Worm (Caenorhabditis elegans) whole organism, dauer: ENCODE measurements around the gene fip-3.

Experiments used
- unc-62 ChIP-seq: sonication (generic microtip); optimal IDR thresholded peaks from 2 replicates; lab custom pipeline; 2017; ENCODE audit warnings: missing biosample characterization, missing genetic modification reagents, missing genetic modification characterization

The fip-3 gene

DNA sequence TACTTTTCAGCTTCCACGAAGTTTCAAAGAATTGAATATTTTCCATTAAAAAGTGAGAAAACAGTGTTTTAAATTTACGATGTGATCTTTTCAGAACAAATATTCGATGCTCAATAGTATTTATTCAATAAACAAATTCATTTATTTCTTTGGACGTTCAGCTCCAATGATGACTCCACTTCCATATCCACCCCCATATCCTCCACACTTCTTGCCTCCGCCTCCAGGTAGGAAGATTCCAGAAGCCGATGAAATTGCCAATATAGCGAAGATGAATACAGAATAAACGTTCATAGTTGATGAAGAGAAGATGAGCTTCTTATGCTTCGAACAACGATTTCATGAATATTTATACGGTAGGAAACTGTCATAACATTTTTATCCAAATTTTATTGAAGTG is at the start of gene fip-3:
TSS of gene fip-3 (minus strand) at position 294 of the 400 bp plus-strand sequence.
- no peak for TF ChIP-seq unc-62 (GFP tag; lab: Kevin White, UChicago)

- no peak for TF ChIP-seq unc-62 (GFP tag; lab: Kevin White, UChicago)
Observed at ce11 chrIII:8636803-8637202, 47.5 kb upstream of the fip-3 start.

ce11 chrIII:8630833-8631232 is 41.5 kb upstream of the fip-3 start, which contains the start of gene dnj-10:
Gene dnj-10 (plus strand): TSS chrIII:8631165.
- TF ChIP-seq unc-62 (GFP tag; lab: Kevin White, UChicago), result no peak

DNA sequence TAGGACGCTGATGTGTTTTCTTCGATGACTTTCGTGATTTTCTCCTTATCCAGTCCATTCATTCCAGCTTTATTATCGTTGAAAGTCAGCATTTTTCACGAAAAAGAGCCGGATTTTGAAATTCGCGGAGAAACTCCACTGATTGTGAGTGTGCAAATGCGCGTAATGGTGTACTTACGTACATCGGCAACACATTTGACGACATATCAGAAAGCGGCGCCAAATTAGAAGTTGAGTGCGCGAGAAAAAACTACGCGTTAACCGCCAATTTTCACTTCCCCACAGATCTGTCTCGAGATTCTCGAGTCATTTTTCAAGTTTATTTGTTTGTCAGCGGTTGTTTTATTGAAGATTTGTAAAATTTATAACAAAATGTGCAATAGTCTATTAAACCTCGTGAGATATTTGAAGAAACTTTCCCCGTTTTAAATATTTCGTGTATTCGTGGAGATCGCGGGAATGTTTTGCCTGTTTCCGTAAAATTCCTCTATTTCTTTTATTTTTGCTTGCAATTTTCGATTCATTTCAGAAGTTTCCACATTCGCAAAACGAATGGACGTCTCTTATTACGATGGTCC is 39.2 kb upstream of the fip-3 start, which contains the start of the genes polk-1 and gpr-1:
TSS of gene polk-1 (minus strand) at position 186 of the 578 bp plus-strand sequence.
TSS of gene gpr-1 (plus strand) at position 528 of the 578 bp plus-strand sequence.
- no peak for TF ChIP-seq unc-62 (GFP tag; lab: Kevin White, UChicago)

ce11 chrIII:8625125-8625524 is 35.8 kb upstream of the fip-3 start:
- no peak for TF ChIP-seq unc-62 (GFP tag; lab: Kevin White, UChicago)

- TF ChIP-seq unc-62 (GFP tag; lab: Kevin White, UChicago), result no peak
Observed at ce11 chrIII:8622435-8622834, 33.1 kb upstream of the fip-3 start, which contains the start of gene ceh-16. Gene ceh-16 (plus strand): TSS chrIII:8622735.

ce11 chrIII:8621982-8622381 is 32.7 kb upstream of the fip-3 start:
- TF ChIP-seq unc-62 (GFP tag; lab: Kevin White, UChicago), result no peak

DNA sequence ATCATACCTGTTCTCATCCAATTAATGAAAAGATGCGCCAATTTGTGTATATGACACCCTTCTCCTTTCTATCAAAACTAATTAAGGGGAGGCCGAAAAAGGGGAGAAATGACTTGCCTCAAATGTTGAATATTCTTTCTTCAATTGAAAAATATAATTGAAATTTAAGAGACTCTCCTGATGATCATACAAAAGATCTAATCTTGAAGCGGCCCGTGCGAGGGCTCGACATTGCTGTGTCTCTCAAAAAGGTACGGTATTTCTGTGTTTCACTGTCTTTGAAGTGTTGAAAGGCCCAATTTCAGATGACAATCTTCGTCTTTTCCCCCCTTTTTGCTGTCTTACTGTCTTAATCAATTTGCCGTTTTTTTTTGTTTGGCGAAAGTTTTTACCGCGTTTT is 31.7 kb upstream of the fip-3 start:
- TF ChIP-seq unc-62 (GFP tag; lab: Kevin White, UChicago), result no peak

- TF ChIP-seq unc-62 (GFP tag; lab: Kevin White, UChicago), result no peak
Observed at ce11 chrIII:8620259-8620658, 31.0 kb upstream of the fip-3 start.

ce11 chrIII:8618412-8618960 is 29.2 kb upstream of the fip-3 start, which contains the start of gene C13G5.2:
Gene C13G5.2 (minus strand): TSS chrIII:8618462.
- no peak for TF ChIP-seq unc-62 (GFP tag; lab: Kevin White, UChicago)

ce11 chrIII:8616587-8616986 is 27.3 kb upstream of the fip-3 start, which contains the start of gene C06E1.11:
Gene C06E1.11 (minus strand): TSS chrIII:8616687.
- no peak for TF ChIP-seq unc-62 (GFP tag; lab: Kevin White, UChicago)

ce11 chrIII:8614490-8614889 is 25.2 kb upstream of the fip-3 start, which contains the start of gene rha-2:
Gene rha-2 (minus strand): TSS chrIII:8614569.
- no peak for TF ChIP-seq unc-62 (GFP tag; lab: Kevin White, UChicago)

- no peak for TF ChIP-seq unc-62 (GFP tag; lab: Kevin White, UChicago)
Observed at ce11 chrIII:8613573-8613972, 24.3 kb upstream of the fip-3 start.

ce11 chrIII:8611282-8611681 is 22.0 kb upstream of the fip-3 start:
- no peak for TF ChIP-seq unc-62 (GFP tag; lab: Kevin White, UChicago)

DNA sequence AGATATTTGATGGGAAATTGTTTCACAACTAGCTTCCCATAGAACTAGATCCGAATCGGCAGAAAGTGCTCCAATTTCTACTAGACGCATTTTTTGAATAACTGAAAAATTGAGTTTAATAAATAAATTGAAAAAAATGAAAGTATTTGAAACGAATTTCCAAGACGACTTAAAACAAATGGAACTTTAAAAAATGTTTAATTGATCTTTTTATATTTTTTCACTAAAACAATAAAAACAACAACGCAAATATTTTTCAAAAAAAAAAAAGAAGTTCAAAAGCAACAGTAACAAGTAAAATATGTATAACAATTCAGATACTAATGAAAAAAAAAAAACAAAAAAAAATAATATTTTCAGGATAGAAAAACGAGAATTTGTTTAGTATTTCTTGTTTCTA is 20.4 kb upstream of the fip-3 start, which contains the start of gene C06E1.9:
TSS of gene C06E1.9 (minus strand) at position 101 of the 400 bp plus-strand sequence.
- TF ChIP-seq unc-62 (GFP tag; lab: Kevin White, UChicago), result no peak

DNA sequence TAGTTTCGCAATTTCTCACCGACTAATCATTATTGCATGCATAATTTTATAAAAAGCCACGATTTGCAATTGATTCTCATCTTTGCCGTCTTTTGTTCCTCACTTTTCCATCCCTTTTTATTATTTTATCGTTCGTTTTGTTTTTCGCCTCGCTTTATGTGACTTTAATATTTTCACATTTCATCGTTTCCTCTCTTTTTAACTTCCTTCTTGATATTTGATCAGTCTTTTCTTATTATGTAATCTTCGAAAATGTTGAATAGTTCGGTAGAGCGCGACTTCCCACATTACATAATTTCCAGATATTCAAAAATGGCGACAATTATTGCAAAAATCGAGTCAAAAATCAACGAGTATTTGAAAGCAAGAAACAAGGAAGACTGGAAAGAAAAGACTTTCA is 16.2 kb upstream of the fip-3 start, which contains the start of gene C06E1.1:
TSS of gene C06E1.1 (plus strand) at position 301 of the 400 bp plus-strand sequence.
- no peak for TF ChIP-seq unc-62 (GFP tag; lab: Kevin White, UChicago)

DNA sequence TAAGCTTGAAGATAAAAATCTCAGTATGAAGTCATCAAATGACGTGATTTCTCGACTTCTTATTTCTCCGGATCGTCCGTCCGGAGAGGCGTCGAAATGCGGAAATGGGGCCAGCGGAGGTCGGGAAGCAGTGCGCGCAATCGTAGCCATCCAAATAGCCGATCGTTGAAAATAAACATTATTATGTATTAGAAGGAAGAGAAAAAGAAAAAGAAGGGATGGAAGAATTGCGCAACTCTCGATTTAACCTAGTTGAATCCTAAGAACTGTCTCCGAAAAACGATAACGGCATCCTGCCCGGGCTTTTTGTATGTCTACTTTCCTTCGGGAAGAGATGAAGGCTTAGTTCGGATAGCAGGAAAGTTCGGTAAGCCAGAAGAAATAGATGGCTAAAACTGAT is 12.9 kb upstream of the fip-3 start:
- TF ChIP-seq unc-62 (GFP tag; lab: Kevin White, UChicago), result no peak
